Worm (Caenorhabditis elegans): ENCODE results near the gene nhr-34.
A peak's percentile ranks its signal among the peaks of the same experiment; 100 is the strongest.

Gene nhr-34

ce11 chrIV:9718396-9718795 lies 42.9 kb upstream of the nhr-34 start (continued):
- TF ChIP-seq F44E2.7 (GFP tag; IDR thresholded peaks at IDR 0.05) (no peak), madf-9 (GFP tag; conservative IDR thresholded peaks at IDR 0.05) (peak; percentile 37), arid-1 (GFP tag; conservative IDR thresholded peaks at IDR 0.05) (0 out of 2 replicates have a peak, but pooled peaks have one; percentile 12), lin-39 (tag; optimal IDR thresholded peaks at IDR 0.05) (no peak), hlh-30 (tag; optimal IDR thresholded peaks at IDR 0.05; ENCODE audit: insufficient read depth) (peak; percentile 62), ZK337.2 (GFP tag; IDR thresholded peaks at IDR 0.05) (no peak), lin-13 (GFP tag; optimal IDR thresholded peaks at IDR 0.05) (peak; percentile 45), F37D6.2 (tag; optimal IDR thresholded peaks at IDR 0.05) (no peak), madf-5 (GFP tag; IDR thresholded peaks at IDR 0.05) (no peak), dpl-1 (GFP tag; optimal IDR thresholded peaks at IDR 0.05) (peak; percentile 38), jun-1 (tag; optimal IDR thresholded peaks at IDR 0.05) (peak; percentile 18), ctbp-1 (GFP tag; IDR thresholded peaks at IDR 0.05) (peak; percentile 61), pha-4 (GFP tag; IDR thresholded peaks at IDR 0.05) (0 out of 2 replicates have a peak, but pooled peaks have one; percentile 44), pha-4 (tag; optimal IDR thresholded peaks at IDR 0.05) (no peak), nhr-6 (tag; optimal IDR thresholded peaks at IDR 0.05) (peak; percentile 26), unc-62 (GFP tag; optimal IDR thresholded peaks at IDR 0.05 in 1 of 2) (peak in 1 of 2 experiments; percentile 97), unc-62 (tag; optimal IDR thresholded peaks at IDR 0.05) (no peak), snpc-4 (tag; optimal IDR thresholded peaks at IDR 0.05) (no peak), hmg-1.1 (GFP tag; IDR thresholded peaks at IDR 0.05) (no peak; the same call in 1 of the 2 replicates), unc-39 (tag; optimal IDR thresholded peaks at IDR 0.05) (no peak), spr-1 (tag; optimal IDR thresholded peaks at IDR 0.05) (no peak), dmd-9 (GFP tag; IDR thresholded peaks at IDR 0.05) (no peak), gei-8 (GFP tag; optimal IDR thresholded peaks at IDR 0.05) (no peak), duxl-1 (tag; optimal IDR thresholded peaks at IDR 0.05; ENCODE audit: poor library complexity) (peak; percentile 14), pqm-1 (tag; optimal IDR thresholded peaks at IDR 0.05) (peak; percentile 27), lin-15B (tag; optimal IDR thresholded peaks at IDR 0.05) (no peak), tra-1 (GFP tag; IDR thresholded peaks at IDR 0.05) (peak; percentile 78), sdz-12 (GFP tag; optimal IDR thresholded peaks at IDR 0.05) (no peak), egl-27 (tag; optimal IDR thresholded peaks at IDR 0.05) (no peak), F10B5.3 (tag; optimal IDR thresholded peaks at IDR 0.05) (no peak), rbr-2 (tag; optimal IDR thresholded peaks at IDR 0.05) (peak; percentile 65)

ce11 chrIV:9717844-9718243 lies 42.4 kb upstream of the nhr-34 start:
- TF ChIP-seq nhr-41 (GFP tag; IDR thresholded peaks at IDR 0.05) (no peak), lin-29 (GFP tag; IDR thresholded peaks at IDR 0.05) (no peak), nhr-28 (tag; optimal IDR thresholded peaks at IDR 0.05) (no peak), D1046.2 (GFP tag; IDR thresholded peaks at IDR 0.05) (no peak), aly-2 (tag; optimal IDR thresholded peaks at IDR 0.05) (no peak), ZK337.2 (GFP tag; IDR thresholded peaks at IDR 0.05) (no peak), unc-62 (GFP tag; optimal IDR thresholded peaks at IDR 0.05 in 1 of 2) (peak in 1 of 2 experiments; percentile 16), unc-62 (tag; optimal IDR thresholded peaks at IDR 0.05) (no peak), fos-1 (tag; optimal IDR thresholded peaks at IDR 0.05) (no peak), aha-1 (tag) (peak; percentile 86), ztf-7 (tag; optimal IDR thresholded peaks at IDR 0.05) (peak; percentile 95)

ce11 chrIV:9716490-9716889 lies 41.0 kb upstream of the nhr-34 start:
- TF ChIP-seq T26A8.4 (GFP tag; IDR thresholded peaks at IDR 0.05) (no peak), mes-2 (tag; optimal IDR thresholded peaks at IDR 0.05; ENCODE audit: poor library complexity, severe bottlenecking) (no peak), mxl-3 (GFP tag; optimal IDR thresholded peaks at IDR 0.05) (no peak), pha-4 (GFP tag; IDR thresholded peaks at IDR 0.05) (no peak), pha-4 (tag; optimal IDR thresholded peaks at IDR 0.05) (no peak), nhr-10 (tag; optimal IDR thresholded peaks at IDR 0.05) (peak; percentile 40), ztf-7 (tag; optimal IDR thresholded peaks at IDR 0.05) (peak; percentile 72), attf-4 (tag; optimal IDR thresholded peaks at IDR 0.05) (no peak), duxl-1 (tag; optimal IDR thresholded peaks at IDR 0.05; ENCODE audit: poor library complexity) (no peak), jun-1 (tag; optimal IDR thresholded peaks at IDR 0.05) (no peak), mep-1 (tag; optimal IDR thresholded peaks at IDR 0.05) (no peak), fos-1 (tag; optimal IDR thresholded peaks at IDR 0.05) (no peak), egl-27 (tag; optimal IDR thresholded peaks at IDR 0.05) (no peak), ceh-82 (tag; optimal IDR thresholded peaks at IDR 0.05) (no peak), daf-12 (tag; optimal IDR thresholded peaks at IDR 0.05) (no peak), lin-13 (GFP tag; optimal IDR thresholded peaks at IDR 0.05) (no peak), Y5F2A.4 (GFP tag; optimal IDR thresholded peaks at IDR 0.05) (no peak), ZK337.2 (GFP tag; IDR thresholded peaks at IDR 0.05) (no peak), pqm-1 (tag; optimal IDR thresholded peaks at IDR 0.05) (peak; percentile 81), nhr-237 (tag; optimal IDR thresholded peaks at IDR 0.05) (no peak), T20F7.1 (GFP tag; optimal IDR thresholded peaks at IDR 0.05) (peak; percentile 37)

Measured in whole organism, L4 larva.